Fruit fly (Drosophila melanogaster): ENCODE measurements around the gene Dsk.

The Dsk gene

dm6 chr3R:4176728-4177127 is 13.3 kb downstream of the Dsk start:
- TF ChIP-seq kay (GFP tag; ENCODE audit: borderline replicate concordance) (no peak), Hr96 (GFP tag; optimal IDR thresholded peaks at IDR 0.05) (no peak), tj (GFP tag; optimal IDR thresholded peaks at IDR 0.05) (no peak), cic (GFP tag; optimal IDR thresholded peaks at IDR 0.05) (no peak), CG11617 (GFP tag; optimal IDR thresholded peaks at IDR 0.05) (no peak), CG12768 (GFP tag; optimal IDR thresholded peaks at IDR 0.05) (no peak)

dm6 chr3R:4174975-4175374 is 15.1 kb downstream of the Dsk start:
- TF ChIP-seq tj (GFP tag; optimal IDR thresholded peaks at IDR 0.05): peak; percentile 95
- TF ChIP-seq toe (GFP tag; optimal IDR thresholded peaks at IDR 0.05): no peak

- TF ChIP-seq pad (GFP tag; optimal IDR thresholded peaks at IDR 0.05): peak; percentile 64
- no peak for TF ChIP-seq Mnt (GFP tag; optimal IDR thresholded peaks at IDR 0.05)
Measured at dm6 chr3R:4174470-4174869, 15.6 kb downstream of the Dsk start, which contains the start of gene CG12581. Gene CG12581 (plus strand): TSS chr3R:4174632.

- TF ChIP-seq pad (GFP tag; optimal IDR thresholded peaks at IDR 0.05): no peak
- no peak for TF ChIP-seq CG14711 (tag; optimal IDR thresholded peaks at IDR 0.05)
- no peak for TF ChIP-seq CG33017 (tag; optimal IDR thresholded peaks at IDR 0.05)
- TF ChIP-seq CG1620 (GFP tag; optimal IDR thresholded peaks at IDR 0.05): no peak
- TF ChIP-seq CG7101 (tag; optimal IDR thresholded peaks at IDR 0.05): no peak
- TF ChIP-seq CG11617 (GFP tag; optimal IDR thresholded peaks at IDR 0.05): no peak
- no peak for TF ChIP-seq tj (GFP tag; optimal IDR thresholded peaks at IDR 0.05)
- no peak for TF ChIP-seq Crg-1 (GFP tag; optimal IDR thresholded peaks at IDR 0.05)
- TF ChIP-seq Hr96 (GFP tag; optimal IDR thresholded peaks at IDR 0.05): no peak
- TF ChIP-seq Mnt (GFP tag; optimal IDR thresholded peaks at IDR 0.05): no peak
- TF ChIP-seq CG7045 (GFP tag; optimal IDR thresholded peaks at IDR 0.05): no peak
- TF ChIP-seq Clk (GFP tag; optimal IDR thresholded peaks at IDR 0.05): no peak
- no peak for TF ChIP-seq toe (GFP tag; optimal IDR thresholded peaks at IDR 0.05)
- TF ChIP-seq CG12768 (GFP tag; optimal IDR thresholded peaks at IDR 0.05): no peak
- no peak for TF ChIP-seq cic (GFP tag; optimal IDR thresholded peaks at IDR 0.05)
- no peak for TF ChIP-seq CG5204 (GFP tag; optimal IDR thresholded peaks at IDR 0.05)
- TF ChIP-seq kay (GFP tag; ENCODE audit: borderline replicate concordance): no peak
- no peak for TF ChIP-seq ovo (GFP tag; optimal IDR thresholded peaks at IDR 0.05)
- TF ChIP-seq bab1 (GFP tag; optimal IDR thresholded peaks at IDR 0.05): no peak
- no peak for TF ChIP-seq cnc (optimal IDR thresholded peaks at IDR 0.05)
Measured at dm6 chr3R:4162135-4162534, 27.9 kb downstream of the Dsk start, which contains the start of gene CG40198. Gene CG40198 (minus strand): TSS chr3R:4162235.
